Worm (Caenorhabditis elegans) whole organism, L4/young adult: ENCODE measurements around the gene Y46G5A.39.
"Not testable (repeated sequence)": the region's sequence is repeated elsewhere in the genome, so short reads cannot be mapped to it uniquely, and the experiment has no call there.

Experiments used
- W03F9.2 ChIP-seq: fragments of 150-350 bp; optimal IDR thresholded peaks from 2 replicates; lab custom pipeline; 2014; ENCODE audit warnings: missing biosample characterization, missing genetic modification characterization
- dao-5 ChIP-seq: sonication (generic microtip); optimal IDR thresholded peaks from 2 replicates; lab custom pipeline; 2016; ENCODE audit warnings: missing genotype, missing genetic modification characterization, moderate library complexity, missing compliant biosample characterization
- him-1 ChIP-seq: sonication (generic microtip); optimal IDR thresholded peaks from 2 replicates; lab custom pipeline; 2016; ENCODE audit warnings: missing genotype, missing genetic modification reagents, missing genetic modification characterization, missing compliant biosample characterization

Gene Y46G5A.39

ce11 chrII:12753725-12754124 is at the start of gene Y46G5A.39:
Y46G5A.39 (minus strand) TSS chrII:12753825.
- TF ChIP-seq dao-5 (tag; lab: Kevin White, UChicago); W03F9.2; him-1 (tag; lab: Kevin White, UChicago): not testable (repeated sequence)

ce11 chrII:12799927-12800522 is 46.4 kb upstream of the Y46G5A.39 start:
- TF ChIP-seq W03F9.2 (peak; percentile 3), him-1 (tag; lab: Kevin White, UChicago) (no peak)

ce11 chrII:12799364-12799763 is 45.7 kb upstream of the Y46G5A.39 start:
- TF ChIP-seq W03F9.2 (no peak), dao-5 (tag; lab: Kevin White, UChicago) (no peak), him-1 (tag; lab: Kevin White, UChicago) (no peak)

- TF ChIP-seq him-1 (tag; lab: Kevin White, UChicago) (no peak), dao-5 (tag; lab: Kevin White, UChicago) (no peak), W03F9.2 (no peak)
Observed at ce11 chrII:12798814-12799213, 45.2 kb upstream of the Y46G5A.39 start.

ce11 chrII:12797211-12797794 is 43.7 kb upstream of the Y46G5A.39 start:
- TF ChIP-seq him-1 (tag; lab: Kevin White, UChicago) (no peak), dao-5 (tag; lab: Kevin White, UChicago) (no peak), W03F9.2 (no peak)

- TF ChIP-seq him-1 (tag; lab: Kevin White, UChicago) (no peak), dao-5 (tag; lab: Kevin White, UChicago) (no peak), W03F9.2 (no peak)
Observed at ce11 chrII:12796040-12796502, 42.4 kb upstream of the Y46G5A.39 start, which contains the start of gene cpt-1. cpt-1 (minus strand) TSS chrII:12796452.

DNA sequence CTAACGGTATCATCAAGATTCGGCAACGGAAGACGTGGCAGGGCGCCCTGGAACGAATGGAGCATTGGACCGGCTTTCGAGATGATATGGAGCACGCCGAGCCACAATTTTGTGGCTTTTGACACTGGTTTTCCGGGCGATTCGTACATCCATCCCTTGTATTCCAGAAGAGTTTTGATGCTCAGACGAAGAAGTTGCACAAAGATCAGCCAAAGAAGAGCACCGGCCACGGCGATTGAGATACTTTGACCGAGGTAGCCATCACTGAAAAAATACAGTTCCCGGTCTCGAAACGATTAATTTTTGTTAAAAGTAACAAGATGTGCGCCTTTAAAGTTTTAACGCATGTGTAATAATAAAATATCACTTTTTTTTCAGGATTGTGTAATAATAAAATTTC is 41.6 kb upstream of the Y46G5A.39 start:
- TF ChIP-seq him-1 (tag; lab: Kevin White, UChicago), result no peak
- no peak for TF ChIP-seq W03F9.2
- no peak for TF ChIP-seq dao-5 (tag; lab: Kevin White, UChicago)

- TF ChIP-seq dao-5 (tag; lab: Kevin White, UChicago) (no peak), him-1 (tag; lab: Kevin White, UChicago) (no peak), W03F9.2 (no peak)
Observed at ce11 chrII:12790392-12790791, 36.8 kb upstream of the Y46G5A.39 start.

DNA sequence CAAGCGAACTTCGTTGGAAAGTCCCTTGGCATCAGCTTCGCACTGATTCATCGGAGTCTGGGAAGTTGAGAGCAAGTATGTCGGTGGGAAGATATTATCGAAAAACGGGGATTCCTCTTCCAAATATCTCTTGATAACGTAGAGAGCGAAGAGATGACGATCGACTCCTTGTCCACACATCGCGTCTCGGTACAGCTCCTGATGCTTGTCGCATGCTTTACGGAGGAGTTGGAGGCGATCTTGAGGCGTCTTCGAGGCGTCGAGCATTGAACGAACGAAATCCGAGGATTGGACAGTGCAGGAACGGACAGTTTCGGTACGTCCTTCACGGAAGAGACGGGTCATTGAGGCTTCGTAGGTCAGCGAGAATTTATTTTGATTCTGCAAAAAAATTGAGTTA is 35.9 kb upstream of the Y46G5A.39 start:
- TF ChIP-seq dao-5 (tag; lab: Kevin White, UChicago) (no peak), him-1 (tag; lab: Kevin White, UChicago) (no peak), W03F9.2 (no peak)

ce11 chrII:12787831-12788248 is 34.2 kb upstream of the Y46G5A.39 start, which contains the start of gene alkb-7:
alkb-7 (minus strand) TSS chrII:12788153.
- TF ChIP-seq W03F9.2 (no peak), dao-5 (tag; lab: Kevin White, UChicago) (no peak), him-1 (tag; lab: Kevin White, UChicago) (no peak)

DNA sequence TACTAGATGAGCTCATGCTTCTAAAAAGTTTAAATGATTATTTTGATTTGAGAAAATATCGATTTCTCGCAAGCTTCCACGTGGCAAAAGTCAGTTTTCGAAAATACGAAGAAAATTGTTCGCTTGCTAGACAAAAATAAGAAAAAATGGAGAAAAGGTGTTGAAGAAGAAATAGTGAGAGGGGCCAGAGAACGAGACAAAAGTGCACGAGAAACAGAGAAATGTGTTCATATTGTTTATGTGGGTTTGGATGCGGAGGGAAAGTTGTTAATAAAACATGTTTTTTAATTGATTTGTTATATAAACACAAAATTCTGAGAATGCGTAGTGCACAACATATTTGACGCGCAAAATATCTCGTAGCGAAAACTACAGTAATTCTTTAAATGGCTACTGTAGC is 31.8 kb upstream of the Y46G5A.39 start, which contains the start of gene Y46G5A.15:
Gene Y46G5A.15 (minus strand): TSS at position 26 of the 400 bp plus-strand sequence.
- no peak for TF ChIP-seq him-1 (tag; lab: Kevin White, UChicago)
- no peak for TF ChIP-seq dao-5 (tag; lab: Kevin White, UChicago)

- TF ChIP-seq him-1 (tag; lab: Kevin White, UChicago) (no peak), W03F9.2 (no peak), dao-5 (tag; lab: Kevin White, UChicago) (no peak)
Observed at ce11 chrII:12776379-12776778, 22.8 kb upstream of the Y46G5A.39 start, which contains the start of gene Y46G5A.34. Y46G5A.34 (plus strand) TSS chrII:12776679.

ce11 chrII:12774402-12774801 is 20.8 kb upstream of the Y46G5A.39 start, which contains the start of gene Y46G5A.14:
Y46G5A.14 (plus strand) TSS chrII:12774702.
- TF ChIP-seq him-1 (tag; lab: Kevin White, UChicago), result no peak
- no peak for TF ChIP-seq W03F9.2

DNA sequence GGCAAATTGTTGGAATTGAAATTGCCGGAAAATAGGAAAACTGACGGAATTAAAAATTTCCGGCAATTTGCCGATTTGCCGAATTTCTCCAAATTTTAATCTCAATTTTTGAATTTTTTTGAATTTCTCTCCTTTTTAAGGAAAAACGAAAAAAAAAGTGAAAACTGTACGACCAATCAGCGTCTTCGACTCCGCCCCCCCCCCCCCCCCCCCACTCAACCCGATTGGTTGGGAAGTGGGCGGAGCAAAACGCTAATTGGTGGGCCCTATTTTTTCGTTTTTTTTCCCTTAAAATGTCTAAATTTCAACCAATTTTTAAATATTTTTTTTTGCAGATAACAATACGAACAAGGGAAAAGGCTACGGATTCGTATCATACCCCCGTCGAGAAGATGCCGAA is 16.3 kb upstream of the Y46G5A.39 start:
- TF ChIP-seq dao-5 (tag; lab: Kevin White, UChicago), result no peak
- no peak for TF ChIP-seq W03F9.2
- TF ChIP-seq him-1 (tag; lab: Kevin White, UChicago), result no peak
